Fruit fly (Drosophila melanogaster) whole organism, embryonic: ENCODE data around the gene raw.

Experiments
- B-H1 ChIP-seq: fragments of 200-800 bp; sonication (Bioruptor generic); IDR thresholded peaks from 3 replicates; pipeline ENCODE4 v1.3.6; 2022; ENCODE audit warnings: missing biosample characterization, missing genetic modification characterization
- BEAF-32 ChIP-seq: fragments of 200-800 bp; sonication (Bioruptor generic); optimal IDR thresholded peaks from 3 replicates; lab custom pipeline; 2017; ENCODE audit warnings: missing biosample characterization, missing genetic modification characterization, mild to moderate bottlenecking, moderate library complexity, missing genetic modification reagents
- CG11696 ChIP-seq: fragments of 200-800 bp; sonication (Bioruptor generic); IDR thresholded peaks from 2 replicates; pipeline ENCODE4 v1.3.6; 2022; ENCODE audit warnings: missing biosample characterization, missing genetic modification characterization
- CG15073 ChIP-seq: fragments of 200-800 bp; sonication (Bioruptor generic); optimal IDR thresholded peaks from 2 replicates; lab custom pipeline; 2016; ENCODE audit warnings: missing biosample characterization, missing genetic modification characterization
- CG1603 ChIP-seq: fragments of 200-800 bp; sonication (Bioruptor generic); optimal IDR thresholded peaks from 2 replicates; lab custom pipeline; 2019; ENCODE audit warnings: missing biosample characterization, mild to moderate bottlenecking, missing genetic modification characterization, moderate library complexity
- CG17328 ChIP-seq: fragments of 200-800 bp; sonication (Bioruptor generic); IDR thresholded peaks from 2 replicates; pipeline ENCODE4 v1.3.6; 2022; ENCODE audit warnings: missing biosample characterization, missing genetic modification characterization
- CG2199 ChIP-seq: fragments of 200-800 bp; sonication (Bioruptor generic); IDR thresholded peaks from 3 replicates; pipeline ENCODE4 v1.3.6; 2022; ENCODE audit warnings: missing biosample characterization, missing genetic modification characterization
- CG2712 ChIP-seq: fragments of 200-800 bp; optimal IDR thresholded peaks from 3 replicates; lab custom pipeline; 2019; ENCODE audit warnings: missing biosample characterization, mild to moderate bottlenecking, missing genetic modification characterization, moderate library complexity
- CG34376 ChIP-seq: fragments of 200-800 bp; sonication (Bioruptor generic); optimal IDR thresholded peaks from 2 replicates; lab custom pipeline; 2018; ENCODE audit warnings: missing biosample characterization, mild to moderate bottlenecking, missing genetic modification characterization
- CG3726 ChIP-seq: fragments of 200-800 bp; sonication (Bioruptor generic); IDR thresholded peaks from 3 replicates; pipeline ENCODE4, ENCODE4 v1.3.6; 2022; ENCODE audit warnings: missing biosample characterization, missing genetic modification characterization
- CG3995 ChIP-seq: fragments of 200-800 bp; sonication (Bioruptor generic); optimal IDR thresholded peaks from 3 replicates; lab custom pipeline; 2016; ENCODE audit warnings: missing biosample characterization, missing genetic modification characterization
- CG4328 ChIP-seq: fragments of 200-800 bp; sonication (Bioruptor generic); optimal IDR thresholded peaks from 3 replicates; lab custom pipeline; 2017; ENCODE audit warnings: missing biosample characterization, missing genetic modification reagents, missing genetic modification characterization
- CG4424 ChIP-seq: fragments of 200-800 bp; sonication (Bioruptor generic); optimal IDR thresholded peaks from 3 replicates; lab custom pipeline; 2016; ENCODE audit warnings: missing biosample characterization, missing genetic modification characterization
- CG6254 ChIP-seq: fragments of 200-800 bp; sonication (Bioruptor generic); optimal IDR thresholded peaks from 3 replicates; lab custom pipeline; 2017; ENCODE audit warnings: mild to moderate bottlenecking, missing biosample characterization, missing genetic modification reagents, missing genetic modification characterization
- CG8290 ChIP-seq, 3 experiments: fragments of 200-800 bp; sonication (Bioruptor generic); optimal IDR thresholded peaks; 2 replicates each; lab custom pipeline; 2016 to 2019; ENCODE audit warnings: missing biosample characterization in 3 of 3, missing genetic modification characterization in 3 of 3, mild to moderate bottlenecking in 2 of 3, moderate library complexity in 1 of 3
- CG8388 ChIP-seq: fragments of 200-800 bp; sonication (Bioruptor generic); optimal IDR thresholded peaks from 2 replicates; lab custom pipeline; 2019; ENCODE audit warnings: missing biosample characterization, mild to moderate bottlenecking, missing genetic modification characterization, moderate library complexity
- CG9817 ChIP-seq: fragments of 200-800 bp; sonication (Bioruptor generic); optimal IDR thresholded peaks from 2 replicates; lab custom pipeline; 2018; ENCODE audit warnings: missing biosample characterization, mild to moderate bottlenecking, missing genetic modification characterization, moderate library complexity
- CG9932 ChIP-seq: fragments of 200-800 bp; sonication (Bioruptor generic); IDR thresholded peaks from 2 replicates; pipeline ENCODE4 v1.3.6; 2022; ENCODE audit warnings: missing biosample characterization, missing genetic modification characterization
- CHES-1-like ChIP-seq: fragments of 200-800 bp; sonication (Bioruptor generic); optimal IDR thresholded peaks from 2 replicates; lab custom pipeline; 2016; ENCODE audit warnings: missing biosample characterization, missing genetic modification characterization
- Dad ChIP-seq: fragments of 200-800 bp; sonication (Bioruptor generic); optimal IDR thresholded peaks from 3 replicates; lab custom pipeline; 2016; ENCODE audit warnings: missing biosample characterization, missing genetic modification characterization
- Elba2 ChIP-seq: fragments of 200-800 bp; sonication (Bioruptor generic); optimal IDR thresholded peaks from 3 replicates; lab custom pipeline; 2016; ENCODE audit warnings: missing biosample characterization, missing genetic modification characterization
- HLH3B ChIP-seq: fragments of 200-800 bp; sonication (Bioruptor generic); IDR thresholded peaks from 2 replicates; pipeline ENCODE4 v1.3.6; 2022; ENCODE audit warnings: missing biosample characterization, missing genetic modification characterization
- MBD-R2 ChIP-seq: fragments of 200-800 bp; sonication (Bioruptor generic); IDR thresholded peaks from 2 replicates; pipeline ENCODE4 v1.3.6; 2022; ENCODE audit warnings: missing biosample characterization, missing genetic modification characterization
- Oli ChIP-seq: fragments of 200-800 bp; sonication (Bioruptor generic); optimal IDR thresholded peaks from 2 replicates; lab custom pipeline; 2018; ENCODE audit warnings: missing biosample characterization, mild to moderate bottlenecking, missing genetic modification characterization, moderate library complexity
- Rfx ChIP-seq: fragments of 200-800 bp; sonication (Bioruptor generic); IDR thresholded peaks from 2 replicates; pipeline ENCODE4 v1.3.6; 2022; ENCODE audit warnings: missing biosample characterization, missing genetic modification characterization
- ac ChIP-seq: fragments of 200-800 bp; sonication (Bioruptor generic); optimal IDR thresholded peaks from 3 replicates; lab custom pipeline; 2017; ENCODE audit warnings: missing biosample characterization, mild to moderate bottlenecking, missing genetic modification characterization
- ara ChIP-seq: fragments of 200-800 bp; sonication (Bioruptor generic); IDR thresholded peaks from 2 replicates; pipeline ENCODE4 v1.3.6; 2022; ENCODE audit warnings: missing biosample characterization, missing genetic modification characterization
- bab2 ChIP-seq: fragments of 200-800 bp; sonication (Bioruptor generic); optimal IDR thresholded peaks from 2 replicates; lab custom pipeline; 2016; ENCODE audit warnings: missing biosample characterization, missing genetic modification characterization
- bsh ChIP-seq, 2 experiments: fragments of 200-800 bp; sonication (Bioruptor generic); optimal IDR thresholded peaks; 2 replicates each; lab custom pipeline; 2017 to 2018; ENCODE audit warnings: mild to moderate bottlenecking in 2 of 2, missing biosample characterization in 2 of 2, missing genetic modification characterization in 2 of 2, moderate library complexity in 1 of 2
- chn ChIP-seq: fragments of 200-800 bp; sonication (Bioruptor generic); optimal IDR thresholded peaks from 2 replicates; lab custom pipeline; 2016; ENCODE audit warnings: missing biosample characterization, missing genetic modification characterization
- corto ChIP-seq: fragments of 200-800 bp; sonication (Bioruptor generic); optimal IDR thresholded peaks from 2 replicates; lab custom pipeline; 2016; ENCODE audit warnings: missing biosample characterization, mild to moderate bottlenecking, missing genetic modification characterization, moderate library complexity
- dati ChIP-seq: fragments of 200-800 bp; sonication (Bioruptor generic); IDR thresholded peaks from 2 replicates; pipeline ENCODE4 v1.3.6; 2022; ENCODE audit warnings: missing biosample characterization, missing genetic modification characterization
- exex ChIP-seq: fragments of 200-800 bp; sonication (Bioruptor generic); optimal IDR thresholded peaks from 4 replicates; lab custom pipeline; 2018; ENCODE audit warnings: missing biosample characterization, mild to moderate bottlenecking, missing genetic modification characterization, moderate library complexity
- eyg ChIP-seq: fragments of 200-800 bp; sonication (Bioruptor generic); optimal IDR thresholded peaks from 3 replicates; lab custom pipeline; 2016; ENCODE audit warnings: missing biosample characterization, missing genetic modification characterization
- ftz-f1 ChIP-seq: fragments of 200-800 bp; sonication (Bioruptor generic); optimal IDR thresholded peaks from 2 replicates; lab custom pipeline; 2016; ENCODE audit warnings: missing biosample characterization, missing genetic modification characterization
- hb ChIP-seq: fragments of 200-800 bp; sonication (Bioruptor generic); IDR thresholded peaks from 3 replicates; pipeline ENCODE4 v1.3.6; 2022; ENCODE audit warnings: missing biosample characterization, missing genetic modification characterization; ENCODE audit not compliant: partially characterized antibody
- kah ChIP-seq: fragments of 200-800 bp; sonication (Bioruptor generic); optimal IDR thresholded peaks from 2 replicates; lab custom pipeline; 2018; ENCODE audit warnings: missing biosample characterization, mild to moderate bottlenecking, missing genetic modification characterization
- ken ChIP-seq: fragments of 200-800 bp; sonication (Bioruptor generic); IDR thresholded peaks from 3 replicates; pipeline ENCODE4 v1.3.6; 2022; ENCODE audit warnings: missing biosample characterization, missing genetic modification characterization
- kni ChIP-seq: fragments of 200-800 bp; sonication (Bioruptor generic); optimal IDR thresholded peaks from 3 replicates; lab custom pipeline; 2017; ENCODE audit warnings: mild to moderate bottlenecking, missing biosample characterization, missing genetic modification reagents, missing genetic modification characterization
- lbe ChIP-seq: fragments of 200-800 bp; sonication (Bioruptor generic); optimal IDR thresholded peaks from 2 replicates; lab custom pipeline; 2016; ENCODE audit warnings: missing biosample characterization, mild to moderate bottlenecking, missing genetic modification characterization
- odd ChIP-seq: fragments of 200-800 bp; sonication (Bioruptor generic); optimal IDR thresholded peaks from 2 replicates; lab custom pipeline; 2017; ENCODE audit warnings: missing biosample characterization, mild to moderate bottlenecking, missing genetic modification characterization
- peb ChIP-seq: fragments of 200-800 bp; sonication (Bioruptor generic); IDR thresholded peaks from 2 replicates; pipeline ENCODE4 v1.3.6; 2022; ENCODE audit warnings: missing biosample characterization, missing genetic modification characterization
- row ChIP-seq: fragments of 200-800 bp; sonication (Bioruptor generic); IDR thresholded peaks from 3 replicates; pipeline ENCODE4 v1.3.6; 2022; ENCODE audit warnings: missing biosample characterization, missing genetic modification characterization
- sc ChIP-seq, 3 experiments: fragments of >200 bp in 2 of 3; fragments of 200-800 bp in 1 of 3; sonication (Bioruptor generic) in 1 of 3; optimal IDR thresholded peaks; 2 replicates in 2 of 3; 3 replicates in 1 of 3; lab custom pipeline; 2017; ENCODE audit warnings: mild to moderate bottlenecking in 1 of 3, missing biosample characterization in 1 of 3, missing genetic modification characterization in 1 of 3, missing genetic modification reagents in 1 of 3
- sens-2 ChIP-seq: fragments of 200-800 bp; sonication (Bioruptor generic); IDR thresholded peaks from 2 replicates; pipeline ENCODE4 v1.3.6; 2022; ENCODE audit warnings: missing biosample characterization, missing genetic modification characterization
- slou ChIP-seq: fragments of 200-800 bp; sonication (Bioruptor generic); optimal IDR thresholded peaks from 3 replicates; lab custom pipeline; 2016; ENCODE audit warnings: missing biosample characterization, missing genetic modification characterization
- sqz ChIP-seq: fragments of 200-800 bp; sonication (Bioruptor generic); optimal IDR thresholded peaks from 3 replicates; lab custom pipeline; 2018; ENCODE audit warnings: missing biosample characterization, mild to moderate bottlenecking, missing genetic modification characterization
- tap ChIP-seq: fragments of 200-800 bp; optimal IDR thresholded peaks from 3 replicates; lab custom pipeline; 2019; ENCODE audit warnings: missing biosample characterization, mild to moderate bottlenecking, missing genetic modification characterization, moderate library complexity
- wek ChIP-seq: fragments of 200-800 bp; sonication (Bioruptor generic); optimal IDR thresholded peaks from 3 replicates; lab custom pipeline; 2018; ENCODE audit warnings: missing biosample characterization, mild to moderate bottlenecking, missing genetic modification characterization, moderate library complexity
- yki ChIP-seq: fragments of >200 bp; optimal IDR thresholded peaks from 3 replicates; lab custom pipeline; 2018
- zf30C ChIP-seq: fragments of 200-800 bp; sonication (Bioruptor generic); optimal IDR thresholded peaks from 3 replicates; lab custom pipeline; 2018; ENCODE audit warnings: missing biosample characterization, mild to moderate bottlenecking, missing genetic modification characterization

Gene raw

DNA sequence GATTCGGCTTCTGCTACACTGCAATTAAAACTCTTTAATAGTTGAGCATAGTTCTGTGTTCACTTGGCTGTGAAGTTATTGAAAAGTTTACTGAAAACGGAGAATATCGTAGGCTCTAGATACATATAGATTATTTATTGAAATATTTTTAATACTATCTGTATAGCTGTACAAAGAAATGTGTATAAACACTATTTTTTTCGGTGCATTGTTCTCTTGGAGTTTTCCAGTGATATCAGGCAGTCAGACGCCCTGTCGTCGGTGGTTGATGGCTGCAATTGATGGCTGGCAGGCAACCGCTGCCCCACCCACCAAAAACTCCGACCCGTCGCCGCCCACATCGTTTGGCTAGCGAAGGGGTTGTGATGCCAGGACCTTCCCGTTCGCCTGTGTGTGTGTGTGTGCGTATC is 5.9 kb upstream of the raw start (continued):
- TF ChIP-seq CG2199 (GFP tag; lab: Robert Waterston, UW), result no peak
- TF ChIP-seq dati, result no peak
- no peak for TF ChIP-seq B-H1 (GFP tag; lab: Robert Waterston, UW)
- no peak for TF ChIP-seq Rfx (GFP tag; lab: Robert Waterston, UW)
- no peak for TF ChIP-seq lbe (GFP tag; lab: Kevin White, UChicago)
- peak; percentile 53 for TF ChIP-seq CG8388
- TF ChIP-seq Oli (tag; lab: Kevin White, UChicago), result peak; percentile 48
- no peak for TF ChIP-seq MBD-R2 (GFP tag; lab: Robert Waterston, UW)
- no peak for TF ChIP-seq sc (optimal IDR thresholded peaks at IDR 0.05; lab: Kevin White, UChicago)
- TF ChIP-seq sc (GFP tag; optimal IDR thresholded peaks at IDR 0.05; lab: Kevin White, UChicago), result peak; percentile 7
- no peak for TF ChIP-seq CHES-1-like (GFP tag; lab: Kevin White, UChicago)
- no peak for TF ChIP-seq CG8290 (GFP tag; optimal IDR thresholded peaks at IDR 0.05; lab: Kevin White, UChicago)
- no peak for TF ChIP-seq CG8290 (tag; optimal IDR thresholded peaks at IDR 0.05; lab: Kevin White, UChicago)
- TF ChIP-seq CG11696 (GFP tag; lab: Robert Waterston, UW), result no peak
- TF ChIP-seq chn, result no peak
- TF ChIP-seq peb (GFP tag; lab: Robert Waterston, UW), result no peak
- TF ChIP-seq Elba2 (GFP tag; lab: Kevin White, UChicago), result no peak
- no peak for TF ChIP-seq sens-2 (GFP tag; lab: Robert Waterston, UW)
- peak; percentile 58 for TF ChIP-seq CG2712 (tag; lab: Kevin White, UChicago)
- TF ChIP-seq CG9932 (GFP tag; lab: Robert Waterston, UW), result no peak
- TF ChIP-seq kah (GFP tag; lab: Kevin White, UChicago), result no peak
- peak in 1 of 2 experiments; percentile 77 for TF ChIP-seq bsh (GFP tag; optimal IDR thresholded peaks at IDR 0.05; lab: Kevin White, UChicago)
- TF ChIP-seq CG1603, result peak; percentile 12
- TF ChIP-seq CG3995 (GFP tag; lab: Kevin White, UChicago), result no peak
- TF ChIP-seq hb (GFP tag; lab: Robert Waterston, UW), result no peak
- no peak for TF ChIP-seq tap
- TF ChIP-seq CG4328 (GFP tag; lab: Kevin White, UChicago), result no peak
- TF ChIP-seq slou, result peak; percentile 34
- peak; percentile 20; the same call in 1 of the 2 replicates for TF ChIP-seq ara (GFP tag; lab: Robert Waterston, UW)
- no peak for TF ChIP-seq CG4424 (GFP tag; lab: Kevin White, UChicago)
- TF ChIP-seq zf30C (GFP tag; lab: Kevin White, UChicago), result peak; percentile 72
- TF ChIP-seq yki (lab: Kevin White, UChicago), result no peak
- TF ChIP-seq ac (GFP tag; lab: Kevin White, UChicago), result no peak
- no peak for TF ChIP-seq kni (GFP tag; lab: Kevin White, UChicago)
- no peak for TF ChIP-seq CG3726 (GFP tag; lab: Robert Waterston, UW)
- TF ChIP-seq exex (tag; lab: Kevin White, UChicago), result no peak
- TF ChIP-seq Dad (GFP tag; lab: Kevin White, UChicago), result no peak
- TF ChIP-seq corto, result peak; percentile 39
- TF ChIP-seq bab2 (GFP tag; lab: Kevin White, UChicago), result no peak
- TF ChIP-seq CG6254 (GFP tag; lab: Kevin White, UChicago), result peak; percentile 43
- TF ChIP-seq eyg (GFP tag; lab: Kevin White, UChicago), result no peak
- TF ChIP-seq odd (GFP tag; lab: Kevin White, UChicago), result no peak
- TF ChIP-seq ftz-f1 (GFP tag; lab: Kevin White, UChicago), result no peak
- no peak for TF ChIP-seq wek (GFP tag; lab: Kevin White, UChicago)
- TF ChIP-seq CG34376 (GFP tag; lab: Kevin White, UChicago), result no peak
- no peak for TF ChIP-seq CG15073 (GFP tag; lab: Kevin White, UChicago)
- TF ChIP-seq HLH3B (GFP tag; lab: Robert Waterston, UW), result peak; percentile 66
- no peak for TF ChIP-seq sqz (GFP tag; lab: Kevin White, UChicago)
- TF ChIP-seq ken (GFP tag; lab: Robert Waterston, UW), result no peak
- no peak for TF ChIP-seq BEAF-32 (GFP tag; lab: Kevin White, UChicago)
- TF ChIP-seq CG9817 (tag; lab: Kevin White, UChicago), result peak; percentile 13
- peak; percentile 44; the same call in 1 of the 2 replicates for TF ChIP-seq CG17328 (GFP tag; lab: Robert Waterston, UW)
- TF ChIP-seq row (GFP tag; lab: Robert Waterston, UW), result peak; percentile 69
